Worm (Caenorhabditis elegans) whole organism, L4/young adult: ENCODE results near the gene maph-9.

Source experiments
- dao-5 ChIP-seq: sonication (generic microtip); optimal IDR thresholded peaks from 2 replicates; lab custom pipeline; 2016; ENCODE audit warnings: missing genotype, missing genetic modification characterization, moderate library complexity, missing compliant biosample characterization
- him-1 ChIP-seq: sonication (generic microtip); optimal IDR thresholded peaks from 2 replicates; lab custom pipeline; 2016; ENCODE audit warnings: missing genotype, missing genetic modification reagents, missing genetic modification characterization, missing compliant biosample characterization

DNA sequence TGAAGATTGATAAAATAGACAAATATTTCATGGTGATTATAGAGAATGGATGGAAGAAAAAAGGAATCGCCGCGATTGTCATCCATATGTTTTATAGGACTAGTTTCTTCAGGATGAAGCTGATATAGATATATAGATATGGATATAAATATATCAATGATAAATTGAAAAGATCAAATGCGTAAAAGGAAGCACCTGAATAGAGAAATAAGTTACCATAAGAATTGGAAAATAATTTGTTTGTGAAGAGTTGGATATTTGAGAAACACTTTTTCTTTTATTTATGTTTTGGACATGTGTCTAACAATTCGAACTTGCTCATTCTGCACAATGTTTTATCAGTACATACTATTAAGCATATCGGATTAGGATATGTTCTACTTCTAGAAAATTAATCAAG is 31.6 kb downstream of the maph-9 start, which contains the start of gene C42D4.13:
- TF ChIP-seq dao-5 (tag; lab: Kevin White, UChicago) = no peak
- TF ChIP-seq him-1 = no peak
